Fruit fly (Drosophila melanogaster) whole organism, adult: ENCODE results near the gene AP-1sigma.

Experiments
- CG11617 ChIP-seq: fragments of 200-800 bp; sonication (Bioruptor generic); optimal IDR thresholded peaks from 2 replicates; lab custom pipeline; 2017; ENCODE audit warnings: mild to moderate bottlenecking, missing biosample characterization, missing genetic modification reagents, missing genetic modification characterization
- CG14711 ChIP-seq: fragments of 200-800 bp; sonication (Bioruptor generic); optimal IDR thresholded peaks from 2 replicates; lab custom pipeline; 2018; ENCODE audit warnings: missing biosample characterization, mild to moderate bottlenecking, missing genetic modification characterization, moderate library complexity
- CG1620 ChIP-seq: fragments of 200-800 bp; sonication (Bioruptor generic); optimal IDR thresholded peaks from 2 replicates; lab custom pipeline; 2016; ENCODE audit warnings: missing biosample characterization, missing genetic modification characterization
- CG5204 ChIP-seq: fragments of 200-800 bp; sonication (Bioruptor generic); optimal IDR thresholded peaks from 2 replicates; lab custom pipeline; 2016; ENCODE audit warnings: missing biosample characterization, missing genetic modification characterization
- CG7045 ChIP-seq: fragments of 200-800 bp; sonication (Bioruptor generic); optimal IDR thresholded peaks from 2 replicates; lab custom pipeline; 2017; ENCODE audit warnings: missing biosample characterization, mild to moderate bottlenecking, missing genetic modification characterization
- Clk ChIP-seq: fragments of 200-800 bp; sonication (Bioruptor generic); optimal IDR thresholded peaks from 2 replicates; lab custom pipeline; 2017; ENCODE audit warnings: missing biosample characterization, missing genetic modification characterization
- Crg-1 ChIP-seq: fragments of 200-800 bp; sonication (Bioruptor generic); optimal IDR thresholded peaks from 2 replicates; lab custom pipeline; 2016; ENCODE audit warnings: missing biosample characterization, missing genetic modification characterization
- Hr96 ChIP-seq: fragments of 200-800 bp; sonication (Bioruptor generic); optimal IDR thresholded peaks from 2 replicates; lab custom pipeline; 2016; ENCODE audit warnings: missing biosample characterization, missing genetic modification characterization
- bab1 ChIP-seq: fragments of 200-800 bp; sonication (Bioruptor generic); optimal IDR thresholded peaks from 3 replicates; lab custom pipeline; 2019; ENCODE audit warnings: missing biosample characterization, mild to moderate bottlenecking, missing genetic modification characterization, moderate library complexity
- cic ChIP-seq: fragments of 200-800 bp; sonication (Bioruptor generic); optimal IDR thresholded peaks from 2 replicates; lab custom pipeline; 2017; ENCODE audit warnings: missing biosample characterization, mild to moderate bottlenecking, missing genetic modification characterization, moderate library complexity
- cnc ChIP-seq, 2 experiments: fragments of >200 bp; optimal IDR thresholded peaks; 2 replicates each; lab custom pipeline; 2017
- kay ChIP-seq: fragments of 200-800 bp; sonication (Bioruptor generic); peaks from one replicate; lab custom pipeline; 2016; ENCODE audit warnings: missing biosample characterization, missing genetic modification characterization, borderline replicate concordance
- ovo ChIP-seq: fragments of 200-800 bp; sonication (Bioruptor generic); optimal IDR thresholded peaks from 2 replicates; lab custom pipeline; 2016; ENCODE audit warnings: missing biosample characterization, missing genetic modification characterization
- pad ChIP-seq: fragments of 200-800 bp; sonication (Bioruptor generic); optimal IDR thresholded peaks from 3 replicates; lab custom pipeline; 2017; ENCODE audit warnings: missing biosample characterization, missing genetic modification characterization, mild to moderate bottlenecking, moderate library complexity, missing genetic modification reagents

dm6 chr3R:23920387-23920786, 38.1 kb upstream of the AP-1sigma start:
- TF ChIP-seq CG7045 (no peak), CG14711 (tag; lab: Kevin White, UChicago) (no peak), pad (no peak), CG5204 (GFP tag; lab: Kevin White, UChicago) (no peak), Hr96 (GFP tag; lab: Kevin White, UChicago) (no peak), Crg-1 (GFP tag; lab: Kevin White, UChicago) (no peak), CG1620 (GFP tag; lab: Kevin White, UChicago) (no peak), Clk (GFP tag; lab: Kevin White, UChicago) (no peak), cic (GFP tag; lab: Kevin White, UChicago) (no peak), kay (GFP tag; lab: Kevin White, UChicago) (no peak), bab1 (GFP tag; lab: Kevin White, UChicago) (no peak), cnc (optimal IDR thresholded peaks at IDR 0.05; lab: Kevin White, UChicago) (no peak), CG11617 (GFP tag; lab: Kevin White, UChicago) (no peak), ovo (GFP tag; lab: Kevin White, UChicago) (no peak)
